Fruit fly (Drosophila melanogaster): ENCODE results near the gene MCU.

- no peak for TF ChIP-seq CG34367 (tag; optimal IDR thresholded peaks at IDR 0.05)
- no peak for TF ChIP-seq CG15710 (tag; optimal IDR thresholded peaks at IDR 0.05)
- TF ChIP-seq CG8301 (tag; optimal IDR thresholded peaks at IDR 0.05): no peak
- TF ChIP-seq CG4496 (GFP tag; IDR thresholded peaks at IDR 0.05): 0 out of 3 replicates have a peak, but pooled peaks have one; percentile 12
- TF ChIP-seq CG32121 (GFP tag; IDR thresholded peaks at IDR 0.05): peak; percentile 38; the same call in 1 of the 2 replicates
- TF ChIP-seq CG17806 (tag; optimal IDR thresholded peaks at IDR 0.05): no peak
- no peak for TF ChIP-seq Snoo (tag; optimal IDR thresholded peaks at IDR 0.05)
- no peak for TF ChIP-seq rn (GFP tag; IDR thresholded peaks at IDR 0.05)
- no peak for TF ChIP-seq Ets98B (GFP tag; IDR thresholded peaks at IDR 0.05)
- TF ChIP-seq CG9948 (tag; optimal IDR thresholded peaks at IDR 0.05): no peak
Observed at dm6 chr3L:6608884-6609552, 58.5 kb downstream of the MCU start, which contains the start of gene axed.

Measured in whole organism, pupa.